Worm (Caenorhabditis elegans) whole organism, L2 larva: Measurements from ENCODE around the gene ins-13.
A peak's percentile ranks its signal among the peaks of the same experiment; 100 is the strongest.

Experiments
- aly-2 ChIP-seq: fragments of 150-350 bp; optimal IDR thresholded peaks from 2 replicates; lab custom pipeline; 2014; ENCODE audit warnings: missing biosample characterization, missing genetic modification characterization
- ama-1 ChIP-seq: fragments of 150-350 bp; optimal IDR thresholded peaks from 2 replicates; lab custom pipeline; 2018; ENCODE audit warnings: inconsistent platforms
- dmd-4 ChIP-seq: sonication (generic microtip); optimal IDR thresholded peaks from 2 replicates; lab custom pipeline; 2017; ENCODE audit warnings: missing biosample characterization, missing genetic modification characterization
- egl-27 ChIP-seq: sonication (generic microtip); optimal IDR thresholded peaks from 3 replicates; lab custom pipeline; 2017; ENCODE audit warnings: missing biosample characterization, missing genetic modification reagents, missing genetic modification characterization
- fos-1 ChIP-seq: fragments of 150-350 bp; optimal IDR thresholded peaks from 2 replicates; lab custom pipeline; 2014; ENCODE audit warnings: missing biosample characterization, missing genetic modification characterization
- lin-39 ChIP-seq: fragments of 150-350 bp; optimal IDR thresholded peaks from 2 replicates; lab custom pipeline; 2014; ENCODE audit warnings: missing biosample characterization, missing genetic modification reagents, missing genetic modification characterization
- lsy-2 ChIP-seq, 2 experiments: fragments of 150-350 bp in 1 of 2; sonication (generic microtip) in 1 of 2; optimal IDR thresholded peaks; 2 replicates each; lab custom pipeline; 2014 to 2017; ENCODE audit warnings: missing biosample characterization in 2 of 2, missing genetic modification characterization in 2 of 2
- mab-5 ChIP-seq: fragments of 150-350 bp; optimal IDR thresholded peaks from 2 replicates; lab custom pipeline; 2014; ENCODE audit warnings: missing biosample characterization, missing genetic modification characterization
- mdl-1 ChIP-seq, 2 experiments: fragments of 150-350 bp in 1 of 2; sonication (generic microtip) in 1 of 2; optimal IDR thresholded peaks; 2 replicates each; lab custom pipeline; 2017; ENCODE audit warnings: missing biosample characterization in 2 of 2, missing genetic modification characterization in 2 of 2
- nhr-10 ChIP-seq: sonication (generic microtip); optimal IDR thresholded peaks from 2 replicates; lab custom pipeline; 2017; ENCODE audit warnings: missing biosample characterization, missing genetic modification characterization
- nhr-11 ChIP-seq: fragments of 150-350 bp; optimal IDR thresholded peaks from 2 replicates; lab custom pipeline; 2014; ENCODE audit warnings: missing biosample characterization, missing genetic modification characterization
- nhr-129 ChIP-seq: fragments of 150-350 bp; optimal IDR thresholded peaks from 2 replicates; lab custom pipeline; 2014; ENCODE audit warnings: missing biosample characterization, missing genetic modification characterization
- nhr-21 ChIP-seq: fragments of 150-350 bp; optimal IDR thresholded peaks from 2 replicates; lab custom pipeline; 2014; ENCODE audit warnings: missing biosample characterization, missing genetic modification characterization
- sma-3 ChIP-seq: sonication (generic microtip); optimal IDR thresholded peaks from 2 replicates; lab custom pipeline; 2016; ENCODE audit warnings: missing genetic modification reagents, missing genetic modification characterization, missing compliant biosample characterization
- snpc-4 ChIP-seq: fragments of 150-350 bp; optimal IDR thresholded peaks from 2 replicates; lab custom pipeline; 2014; ENCODE audit warnings: missing biosample characterization, missing genetic modification characterization
- unc-39 ChIP-seq: fragments of 150-350 bp; optimal IDR thresholded peaks from 2 replicates; lab custom pipeline; 2014; ENCODE audit warnings: missing biosample characterization, missing genetic modification characterization
- unc-62 ChIP-seq: fragments of 150-350 bp; optimal IDR thresholded peaks from 2 replicates; lab custom pipeline; 2014; ENCODE audit warnings: missing biosample characterization, missing genetic modification reagents, missing genetic modification characterization

ins-13 gene

DNA sequence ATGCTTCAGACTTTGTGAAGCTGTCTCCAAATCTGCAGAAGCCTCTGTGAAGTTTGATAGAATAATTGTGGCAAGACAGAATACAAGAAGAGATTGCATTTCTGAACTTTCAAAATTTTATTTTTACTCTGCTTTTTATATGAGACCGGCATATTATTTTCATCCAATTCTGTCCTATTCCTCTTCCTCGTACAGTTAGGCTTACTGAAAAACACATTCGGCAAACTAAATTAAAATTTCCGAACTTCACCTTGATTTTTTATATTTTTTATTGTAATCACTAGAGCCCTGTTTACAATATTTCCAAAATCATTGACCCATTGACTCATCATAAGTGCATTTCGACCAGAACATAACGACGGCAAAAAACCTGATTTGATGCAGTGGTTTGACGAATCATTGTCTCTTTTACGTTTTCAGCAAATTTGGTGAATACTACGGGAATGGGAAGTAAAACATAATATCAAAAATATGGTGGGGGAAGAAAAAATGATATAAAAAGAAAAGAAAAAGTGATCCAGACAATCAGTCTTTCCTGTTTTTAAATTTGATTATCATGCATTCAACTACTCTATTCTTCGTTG, 46.4 kb downstream of the ins-13 start, which contains the start of the genes suex-1 and F12A10.9:
Gene suex-1 (minus strand): TSS at position 101 of the 584 bp plus-strand sequence.
Gene F12A10.9 (plus strand): TSS at position 534 of the 584 bp plus-strand sequence.
- no peak for TF ChIP-seq nhr-10
- TF ChIP-seq mdl-1 (tag; optimal IDR thresholded peaks at IDR 0.05; lab: Kevin White, UChicago), result no peak
- no peak for TF ChIP-seq snpc-4 (tag; lab: Kevin White, UChicago)
- TF ChIP-seq lsy-2 (tag; optimal IDR thresholded peaks at IDR 0.05; lab: Kevin White, UChicago), result no peak
- no peak for TF ChIP-seq egl-27
- TF ChIP-seq aly-2 (tag; lab: Kevin White, UChicago), result no peak
- TF ChIP-seq mab-5 (tag; lab: Kevin White, UChicago), result no peak
- TF ChIP-seq nhr-11 (tag; lab: Kevin White, UChicago), result no peak
- TF ChIP-seq unc-39, result no peak

DNA sequence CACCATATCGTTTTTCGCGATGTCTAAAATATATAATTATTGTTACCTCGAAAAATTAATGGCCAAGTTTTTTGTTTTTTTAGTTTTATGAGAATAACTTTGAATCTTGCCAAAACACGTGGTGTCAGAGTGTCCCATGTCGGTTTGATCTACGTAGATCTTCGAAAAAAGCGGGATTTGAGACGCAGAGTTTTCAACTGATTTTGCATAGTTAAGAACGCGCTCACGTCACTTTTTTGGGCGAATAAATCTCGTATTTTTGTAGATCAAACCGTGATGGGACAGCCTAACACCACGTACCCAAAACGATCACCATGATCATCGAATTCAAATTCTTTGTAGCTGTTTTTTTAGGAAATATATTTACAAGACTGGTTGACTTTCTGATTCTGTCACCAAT, 47.1 kb downstream of the ins-13 start:
- TF ChIP-seq lin-39 (no peak), nhr-129 (tag; lab: Kevin White, UChicago) (no peak), ama-1 (lab: Kevin White, UChicago) (no peak), sma-3 (GFP tag; lab: Kevin White, UChicago) (no peak), dmd-4 (tag; lab: Kevin White, UChicago) (no peak)

DNA sequence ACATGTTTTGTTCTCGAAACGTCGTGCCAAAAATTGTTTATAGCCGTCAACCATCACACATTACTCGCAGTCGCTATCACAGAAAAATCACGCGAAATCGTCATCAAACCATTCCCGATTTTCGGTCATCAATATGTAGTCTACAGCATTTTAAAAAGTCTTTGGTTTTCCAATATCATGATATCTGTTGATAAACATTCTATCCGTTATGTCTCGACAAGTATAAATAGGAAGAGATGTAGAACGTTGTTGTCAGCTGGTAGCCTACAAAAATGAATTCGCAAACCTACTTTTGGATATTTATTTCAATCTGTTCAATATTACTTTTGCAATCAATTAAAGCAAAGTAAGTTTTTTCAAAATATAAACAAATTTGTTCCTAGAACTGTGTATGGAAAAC, 48.3 kb downstream of the ins-13 start, which contains the start of gene F12A10.1:
Gene F12A10.1 (plus strand): TSS at position 166 of the 400 bp plus-strand sequence.
- TF ChIP-seq unc-62 (GFP tag; lab: Kevin White, UChicago), result no peak
- peak; percentile 4 for TF ChIP-seq fos-1 (tag; lab: Kevin White, UChicago)
- peak; percentile 1 for TF ChIP-seq nhr-21
- peak; percentile 1 for TF ChIP-seq sma-3 (GFP tag; lab: Kevin White, UChicago)
- TF ChIP-seq, all 48 proteins: peak for 3
